Worm (Caenorhabditis elegans) whole organism, L2 larva: ENCODE measurements around the gene idpb-1.

Experiments
- C34F6.9 ChIP-seq: fragments of 150-350 bp; optimal IDR thresholded peaks from 2 replicates; lab custom pipeline; 2014; ENCODE audit warnings: missing biosample characterization, missing genetic modification characterization
- F13H6.1 ChIP-seq: sonication (generic microtip); optimal IDR thresholded peaks from 2 replicates; lab custom pipeline; 2016; ENCODE audit warnings: missing genetic modification characterization, missing compliant biosample characterization
- R02D3.7 ChIP-seq: fragments of 150-350 bp; optimal IDR thresholded peaks from 2 replicates; lab custom pipeline; 2014; ENCODE audit warnings: missing biosample characterization, missing genetic modification characterization
- ZK546.5 ChIP-seq: sonication (generic microtip); optimal IDR thresholded peaks from 2 replicates; lab custom pipeline; 2017; ENCODE audit warnings: missing biosample characterization, missing genetic modification characterization
- alr-1 ChIP-seq: fragments of 150-350 bp; optimal IDR thresholded peaks from 2 replicates; lab custom pipeline; 2014; ENCODE audit warnings: missing biosample characterization, missing genetic modification characterization
- aly-2 ChIP-seq: fragments of 150-350 bp; optimal IDR thresholded peaks from 2 replicates; lab custom pipeline; 2014; ENCODE audit warnings: missing biosample characterization, missing genetic modification characterization
- ama-1 ChIP-seq: fragments of 150-350 bp; optimal IDR thresholded peaks from 2 replicates; lab custom pipeline; 2018; ENCODE audit warnings: inconsistent platforms
- blmp-1 ChIP-seq: sonication (generic microtip); optimal IDR thresholded peaks from 2 replicates; lab custom pipeline; 2017; ENCODE audit warnings: missing genetic modification characterization, mild to moderate bottlenecking, missing compliant biosample characterization, antibody characterized with exemption, moderate library complexity; ENCODE audit not compliant: insufficient read depth
- crh-2 ChIP-seq: sonication (generic microtip); optimal IDR thresholded peaks from 2 replicates; lab custom pipeline; 2017; ENCODE audit warnings: missing biosample characterization, missing genetic modification characterization
- dmd-4 ChIP-seq: sonication (generic microtip); optimal IDR thresholded peaks from 2 replicates; lab custom pipeline; 2017; ENCODE audit warnings: missing biosample characterization, missing genetic modification characterization
- elt-3 ChIP-seq: sonication (generic microtip); optimal IDR thresholded peaks from 2 replicates; lab custom pipeline; 2017; ENCODE audit warnings: missing biosample characterization, missing genetic modification characterization
- fos-1 ChIP-seq: fragments of 150-350 bp; optimal IDR thresholded peaks from 2 replicates; lab custom pipeline; 2014; ENCODE audit warnings: missing biosample characterization, missing genetic modification characterization
- gmeb-1 ChIP-seq: fragments of 150-350 bp; optimal IDR thresholded peaks from 2 replicates; lab custom pipeline; 2014; ENCODE audit warnings: missing biosample characterization, missing genetic modification characterization
- lin-39 ChIP-seq: fragments of 150-350 bp; optimal IDR thresholded peaks from 2 replicates; lab custom pipeline; 2014; ENCODE audit warnings: missing biosample characterization, missing genetic modification reagents, missing genetic modification characterization
- lsy-2 ChIP-seq, 2 experiments: fragments of 150-350 bp in 1 of 2; sonication (generic microtip) in 1 of 2; optimal IDR thresholded peaks; 2 replicates each; lab custom pipeline; 2014 to 2017; ENCODE audit warnings: missing biosample characterization in 2 of 2, missing genetic modification characterization in 2 of 2
- mab-5 ChIP-seq: fragments of 150-350 bp; optimal IDR thresholded peaks from 2 replicates; lab custom pipeline; 2014; ENCODE audit warnings: missing biosample characterization, missing genetic modification characterization
- mbf-1 ChIP-seq: sonication (generic microtip); optimal IDR thresholded peaks from 2 replicates; lab custom pipeline; 2017; ENCODE audit warnings: missing biosample characterization, missing genetic modification characterization
- mdl-1 ChIP-seq, 2 experiments: fragments of 150-350 bp in 1 of 2; sonication (generic microtip) in 1 of 2; optimal IDR thresholded peaks; 2 replicates each; lab custom pipeline; 2017; ENCODE audit warnings: missing biosample characterization in 2 of 2, missing genetic modification characterization in 2 of 2
- nhr-11 ChIP-seq: fragments of 150-350 bp; optimal IDR thresholded peaks from 2 replicates; lab custom pipeline; 2014; ENCODE audit warnings: missing biosample characterization, missing genetic modification characterization
- nhr-129 ChIP-seq: fragments of 150-350 bp; optimal IDR thresholded peaks from 2 replicates; lab custom pipeline; 2014; ENCODE audit warnings: missing biosample characterization, missing genetic modification characterization
- nhr-21 ChIP-seq: fragments of 150-350 bp; optimal IDR thresholded peaks from 2 replicates; lab custom pipeline; 2014; ENCODE audit warnings: missing biosample characterization, missing genetic modification characterization
- nhr-23 ChIP-seq: fragments of 150-350 bp; optimal IDR thresholded peaks from 2 replicates; lab custom pipeline; 2014; ENCODE audit warnings: missing biosample characterization, missing genetic modification reagents, missing genetic modification characterization
- nhr-25 ChIP-seq: fragments of 150-350 bp; sonication (generic microtip); optimal IDR thresholded peaks from 3 replicates; lab custom pipeline; 2014; ENCODE audit warnings: missing biosample characterization, missing genetic modification characterization
- nhr-6 ChIP-seq: fragments of 150-350 bp; optimal IDR thresholded peaks from 2 replicates; lab custom pipeline; 2014; ENCODE audit warnings: missing biosample characterization, missing genetic modification characterization
- peb-1 ChIP-seq: fragments of 150-350 bp; optimal IDR thresholded peaks from 2 replicates; lab custom pipeline; 2014; ENCODE audit warnings: missing biosample characterization, missing genetic modification characterization
- sem-4 ChIP-seq: fragments of 150-350 bp; optimal IDR thresholded peaks from 2 replicates; lab custom pipeline; 2014; ENCODE audit warnings: missing biosample characterization, missing genetic modification reagents, missing genetic modification characterization
- skn-1 ChIP-seq: sonication (generic microtip); optimal IDR thresholded peaks from 2 replicates; lab custom pipeline; 2017; ENCODE audit warnings: missing biosample characterization, missing genetic modification characterization
- sma-3 ChIP-seq: sonication (generic microtip); optimal IDR thresholded peaks from 2 replicates; lab custom pipeline; 2016; ENCODE audit warnings: missing genetic modification reagents, missing genetic modification characterization, missing compliant biosample characterization
- sma-9 ChIP-seq, 2 experiments: fragments of 150-350 bp in 1 of 2; sonication (generic microtip) in 1 of 2; optimal IDR thresholded peaks; 2 replicates each; lab custom pipeline; 2014 to 2016; ENCODE audit warnings: missing genetic modification characterization in 2 of 2, mild to moderate bottlenecking in 1 of 2, missing biosample characterization in 1 of 2, missing compliant biosample characterization in 1 of 2, missing genetic modification reagents in 1 of 2, moderate library complexity in 1 of 2
- snpc-4 ChIP-seq: fragments of 150-350 bp; optimal IDR thresholded peaks from 2 replicates; lab custom pipeline; 2014; ENCODE audit warnings: missing biosample characterization, missing genetic modification characterization
- unc-39 ChIP-seq: fragments of 150-350 bp; optimal IDR thresholded peaks from 2 replicates; lab custom pipeline; 2014; ENCODE audit warnings: missing biosample characterization, missing genetic modification characterization
- unc-55 ChIP-seq: fragments of 150-350 bp; sonication (generic microtip); optimal IDR thresholded peaks from 3 replicates; lab custom pipeline; 2014; ENCODE audit warnings: missing biosample characterization, missing genetic modification reagents, missing genetic modification characterization
- unc-62 ChIP-seq: fragments of 150-350 bp; optimal IDR thresholded peaks from 2 replicates; lab custom pipeline; 2014; ENCODE audit warnings: missing biosample characterization, missing genetic modification reagents, missing genetic modification characterization
- zag-1 ChIP-seq: fragments of 150-350 bp; optimal IDR thresholded peaks from 2 replicates; lab custom pipeline; 2014; ENCODE audit warnings: missing biosample characterization, missing genetic modification characterization
- ztf-4 ChIP-seq: fragments of 150-350 bp; optimal IDR thresholded peaks from 2 replicates; lab custom pipeline; 2014; ENCODE audit warnings: missing biosample characterization, missing genetic modification characterization

idpb-1 gene

ce11 chrII:5131800-5132199 is 30.0 kb downstream of the idpb-1 start:
- TF ChIP-seq nhr-11 = no peak
- no peak for TF ChIP-seq R02D3.7 (tag; lab: Kevin White, UChicago)
- no peak for TF ChIP-seq mab-5 (tag; lab: Kevin White, UChicago)
- no peak for TF ChIP-seq ZK546.5
- no peak for TF ChIP-seq unc-55 (GFP tag; lab: Kevin White, UChicago)
- TF ChIP-seq peb-1 = no peak
- TF ChIP-seq sma-3 (GFP tag; lab: Kevin White, UChicago) = no peak
- no peak for TF ChIP-seq C34F6.9 (tag; lab: Kevin White, UChicago)
- no peak for TF ChIP-seq alr-1
- TF ChIP-seq nhr-6 (tag; lab: Kevin White, UChicago) = no peak
- TF ChIP-seq unc-62 = no peak
- no peak for TF ChIP-seq skn-1 (tag; lab: Kevin White, UChicago)
- no peak for TF ChIP-seq mdl-1 (tag; optimal IDR thresholded peaks at IDR 0.05; lab: Kevin White, UChicago)
- TF ChIP-seq nhr-23 (tag; lab: Kevin White, UChicago) = no peak
- TF ChIP-seq mbf-1 = no peak
- TF ChIP-seq snpc-4 (tag; lab: Kevin White, UChicago) = no peak
- no peak for TF ChIP-seq ztf-4 (tag; lab: Kevin White, UChicago)
- no peak for TF ChIP-seq elt-3 (tag; lab: Kevin White, UChicago)
- no peak for TF ChIP-seq nhr-25 (tag; lab: Kevin White, UChicago)

ce11 chrII:5136296-5136767 is 34.5 kb downstream of the idpb-1 start, which contains the start of gene F58A6.2:
TSS of gene F58A6.2 (plus strand) at chrII:5136717.
- TF ChIP-seq lsy-2 (tag; optimal IDR thresholded peaks at IDR 0.05; lab: Kevin White, UChicago) (no peak), zag-1 (tag; lab: Kevin White, UChicago) (no peak), unc-39 (tag; lab: Kevin White, UChicago) (no peak), dmd-4 (no peak), ama-1 (lab: Kevin White, UChicago) (no peak), lin-39 (tag; lab: Kevin White, UChicago) (no peak), alr-1 (no peak), crh-2 (tag; lab: Kevin White, UChicago) (no peak), blmp-1 (tag; lab: Kevin White, UChicago) (no peak), sma-9 (GFP tag; optimal IDR thresholded peaks at IDR 0.05; lab: Kevin White, UChicago) (no peak), sma-9 (tag; optimal IDR thresholded peaks at IDR 0.05; lab: Kevin White, UChicago) (no peak), fos-1 (tag; lab: Kevin White, UChicago) (no peak), nhr-25 (tag; lab: Kevin White, UChicago) (no peak), elt-3 (tag; lab: Kevin White, UChicago) (no peak), unc-62 (no peak), sem-4 (tag; lab: Kevin White, UChicago) (no peak), mbf-1 (no peak)

- peak in 1 of 2 experiments; percentile 6 for TF ChIP-seq mdl-1 (tag; optimal IDR thresholded peaks at IDR 0.05; lab: Kevin White, UChicago)
- peak; percentile 29 for TF ChIP-seq gmeb-1
- TF ChIP-seq aly-2 = no peak
- peak; percentile 28 for TF ChIP-seq F13H6.1 (tag; lab: Kevin White, UChicago)
- TF ChIP-seq fos-1 (tag; lab: Kevin White, UChicago) = peak; percentile 70
- no peak for TF ChIP-seq nhr-23 (tag; lab: Kevin White, UChicago)
- peak; percentile 55 for TF ChIP-seq crh-2 (tag; lab: Kevin White, UChicago)
- peak; percentile 50 for TF ChIP-seq sma-9 (GFP tag; optimal IDR thresholded peaks at IDR 0.05; lab: Kevin White, UChicago)
- TF ChIP-seq sma-9 (tag; optimal IDR thresholded peaks at IDR 0.05; lab: Kevin White, UChicago) = no peak
- TF ChIP-seq nhr-21 (tag; lab: Kevin White, UChicago) = peak; percentile 37
- peak; percentile 28 for TF ChIP-seq sma-3 (GFP tag; lab: Kevin White, UChicago)
- TF ChIP-seq nhr-129 (tag; lab: Kevin White, UChicago) = no peak
- TF ChIP-seq, all 48 proteins: peak for 8
Measured at ce11 chrII:5141945-5142514, 40.2 kb downstream of the idpb-1 start, which contains the start of gene nas-29. TSS of gene nas-29 (minus strand) at chrII:5142036.

ce11 chrII:5142619-5143018 is 40.8 kb downstream of the idpb-1 start, which contains the start of gene F58A6.1:
TSS of gene F58A6.1 (plus strand) at chrII:5142919.
- TF ChIP-seq nhr-23 (tag; lab: Kevin White, UChicago) (no peak), C34F6.9 (tag; lab: Kevin White, UChicago) (no peak)
- TF ChIP-seq, all 48 proteins: peak for 0
